Fruit fly (Drosophila melanogaster) whole organism, embryonic: Measurements from ENCODE around the gene Arp3.

ENCODE experiments used
- Abd-B ChIP-seq: fragments of 200-800 bp; sonication (Bioruptor generic); optimal IDR thresholded peaks from 2 replicates; lab custom pipeline; 2018; ENCODE audit warnings: missing biosample characterization, mild to moderate bottlenecking, missing genetic modification characterization, moderate library complexity
- Bgb ChIP-seq: fragments of 200-800 bp; sonication (Bioruptor generic); IDR thresholded peaks from 2 replicates; pipeline ENCODE4 v1.3.6; 2022; ENCODE audit warnings: missing biosample characterization, missing genetic modification characterization; ENCODE audit not compliant: partially characterized antibody
- CG11723 ChIP-seq: fragments of 200-800 bp; sonication (Bioruptor generic); optimal IDR thresholded peaks from 2 replicates; lab custom pipeline; 2017; ENCODE audit warnings: missing biosample characterization, mild to moderate bottlenecking, missing genetic modification characterization
- CG13287 ChIP-seq: fragments of 200-800 bp; sonication (Bioruptor generic); IDR thresholded peaks from 2 replicates; pipeline ENCODE4 v1.3.6; 2022; ENCODE audit warnings: missing biosample characterization, missing genetic modification characterization; ENCODE audit not compliant: partially characterized antibody
- CG15011 ChIP-seq: fragments of 200-800 bp; sonication (Bioruptor generic); optimal IDR thresholded peaks from 3 replicates; lab custom pipeline; 2018; ENCODE audit warnings: missing biosample characterization, mild to moderate bottlenecking, missing genetic modification characterization
- CG1647 ChIP-seq: fragments of 200-800 bp; sonication (Bioruptor generic); optimal IDR thresholded peaks from 3 replicates; lab custom pipeline; 2016; ENCODE audit warnings: missing biosample characterization, missing genetic modification characterization
- CG16779 ChIP-seq: fragments of 200-800 bp; sonication (Bioruptor generic); IDR thresholded peaks from 2 replicates; pipeline ENCODE4 v1.3.6; 2022; ENCODE audit warnings: missing biosample characterization, missing genetic modification characterization
- CG17328 ChIP-seq: fragments of 200-800 bp; sonication (Bioruptor generic); IDR thresholded peaks from 2 replicates; pipeline ENCODE4 v1.3.6; 2022; ENCODE audit warnings: missing biosample characterization, missing genetic modification characterization
- CG17359 ChIP-seq: fragments of 200-800 bp; sonication (Bioruptor generic); optimal IDR thresholded peaks from 3 replicates; lab custom pipeline; 2018; ENCODE audit warnings: missing biosample characterization, mild to moderate bottlenecking, missing genetic modification characterization, moderate library complexity
- CG17802 ChIP-seq: fragments of 200-800 bp; sonication (Bioruptor generic); optimal IDR thresholded peaks from 2 replicates; lab custom pipeline; 2018; ENCODE audit warnings: missing biosample characterization, mild to moderate bottlenecking, missing genetic modification characterization, moderate library complexity
- CG2129 ChIP-seq: fragments of 200-800 bp; sonication (Bioruptor generic); IDR thresholded peaks from 2 replicates; pipeline ENCODE4 v1.3.6; 2022; ENCODE audit warnings: missing biosample characterization, missing genetic modification characterization; ENCODE audit not compliant: partially characterized antibody
- CG2202 ChIP-seq: fragments of 200-800 bp; sonication (Bioruptor generic); optimal IDR thresholded peaks from 2 replicates; lab custom pipeline; 2018; ENCODE audit warnings: missing biosample characterization, mild to moderate bottlenecking, missing genetic modification characterization
- CG2889 ChIP-seq: fragments of 200-800 bp; sonication (Bioruptor generic); IDR thresholded peaks from 3 replicates; pipeline ENCODE4 v1.3.6; 2022; ENCODE audit warnings: missing biosample characterization, missing genetic modification characterization
- CG3065 ChIP-seq: fragments of 200-800 bp; sonication (Bioruptor generic); optimal IDR thresholded peaks from 2 replicates; lab custom pipeline; 2016; ENCODE audit warnings: missing biosample characterization, missing genetic modification characterization
- CG31441 ChIP-seq: fragments of 200-800 bp; sonication (Bioruptor generic); IDR thresholded peaks from 2 replicates; pipeline ENCODE4 v1.3.6; 2022; ENCODE audit warnings: missing biosample characterization, missing genetic modification characterization
- CG4854 ChIP-seq: fragments of 200-800 bp; sonication (Bioruptor generic); optimal IDR thresholded peaks from 2 replicates; lab custom pipeline; 2016; ENCODE audit warnings: missing biosample characterization, missing genetic modification characterization, inconsistent platforms
- CG6813 ChIP-seq: fragments of 200-800 bp; sonication (Bioruptor generic); optimal IDR thresholded peaks from 2 replicates; lab custom pipeline; 2017; ENCODE audit warnings: missing biosample characterization, missing genetic modification characterization, mild to moderate bottlenecking, moderate library complexity, missing genetic modification reagents
- CG8478 ChIP-seq: fragments of >200 bp; optimal IDR thresholded peaks from 2 replicates; lab custom pipeline; 2018
- CG8924 ChIP-seq: fragments of 200-800 bp; optimal IDR thresholded peaks from 3 replicates; lab custom pipeline; 2019; ENCODE audit warnings: missing biosample characterization, mild to moderate bottlenecking, missing genetic modification characterization, moderate library complexity
- CG9876 ChIP-seq: fragments of 200-800 bp; sonication (Bioruptor generic); optimal IDR thresholded peaks from 2 replicates; lab custom pipeline; 2016; ENCODE audit warnings: missing biosample characterization, missing genetic modification characterization
- Dbx ChIP-seq: fragments of 200-800 bp; sonication (Bioruptor generic); IDR thresholded peaks from 3 replicates; pipeline ENCODE4 v1.3.6; 2022; ENCODE audit warnings: missing biosample characterization, missing genetic modification characterization
- Doc2 ChIP-seq: fragments of 200-800 bp; sonication (Bioruptor generic); IDR thresholded peaks from 2 replicates; pipeline ENCODE4 v1.3.6; 2022; ENCODE audit warnings: missing biosample characterization, missing genetic modification characterization
- GATAe ChIP-seq: fragments of 200-800 bp; sonication (Bioruptor generic); conservative IDR thresholded peaks from 2 replicates; pipeline ENCODE4 v1.3.6; 2022; ENCODE audit warnings: missing biosample characterization, missing genetic modification characterization
- Gsc ChIP-seq: fragments of 200-800 bp; sonication (Bioruptor generic); IDR thresholded peaks from 2 replicates; pipeline ENCODE4 v1.3.6; 2022; ENCODE audit warnings: missing biosample characterization, missing genetic modification characterization
- Hr39 ChIP-seq: fragments of >200 bp; optimal IDR thresholded peaks from 2 replicates; lab custom pipeline; 2017
- Hr51 ChIP-seq, 2 experiments: fragments of 200-800 bp; sonication (Bioruptor generic); optimal IDR thresholded peaks; 2 replicates in 1 of 2; 3 replicates in 1 of 2; lab custom pipeline; 2016 to 2018; ENCODE audit warnings: missing biosample characterization in 2 of 2, missing genetic modification characterization in 2 of 2, mild to moderate bottlenecking in 1 of 2, moderate library complexity in 1 of 2
- Hr78 ChIP-seq, 2 experiments: fragments of 200-800 bp in 1 of 2; fragments of >200 bp in 1 of 2; sonication (Bioruptor generic) in 1 of 2; optimal IDR thresholded peaks; 2 replicates each; lab custom pipeline; 2017 to 2019; ENCODE audit warnings: missing biosample characterization in 2 of 2, missing genetic modification characterization in 2 of 2, mild to moderate bottlenecking in 1 of 2, moderate library complexity in 1 of 2
- Hsf ChIP-seq: fragments of 200-800 bp; sonication (Bioruptor generic); optimal IDR thresholded peaks from 3 replicates; lab custom pipeline; 2016; ENCODE audit warnings: missing biosample characterization, missing genetic modification characterization
- MTF-1 ChIP-seq: fragments of 200-800 bp; sonication (Bioruptor generic); optimal IDR thresholded peaks from 2 replicates; lab custom pipeline; 2018; ENCODE audit warnings: missing biosample characterization, mild to moderate bottlenecking, missing genetic modification characterization, borderline replicate concordance
- Myb ChIP-seq: fragments of 200-800 bp; sonication (Bioruptor generic); optimal IDR thresholded peaks from 2 replicates; lab custom pipeline; 2016; ENCODE audit warnings: missing biosample characterization, missing genetic modification characterization
- Nf-YA ChIP-seq: fragments of 200-800 bp; sonication (Bioruptor generic); IDR thresholded peaks from 2 replicates; pipeline ENCODE4 v1.3.6; 2022; ENCODE audit warnings: missing biosample characterization, missing genetic modification characterization
- Scr ChIP-seq: fragments of 200-800 bp; sonication (Bioruptor generic); IDR thresholded peaks from 2 replicates; pipeline ENCODE4 v1.3.6; 2022; ENCODE audit warnings: missing biosample characterization, missing genetic modification characterization; ENCODE audit not compliant: partially characterized antibody
- Side ChIP-seq: fragments of 200-800 bp; sonication (Bioruptor generic); optimal IDR thresholded peaks from 2 replicates; lab custom pipeline; 2016; ENCODE audit warnings: missing biosample characterization, missing genetic modification characterization
- Sin3A ChIP-seq: fragments of >200 bp; optimal IDR thresholded peaks from 2 replicates; lab custom pipeline; 2018
- Sox102F ChIP-seq: fragments of 200-800 bp; sonication (Bioruptor generic); optimal IDR thresholded peaks from 2 replicates; lab custom pipeline; 2018; ENCODE audit warnings: missing biosample characterization, mild to moderate bottlenecking, missing genetic modification characterization, moderate library complexity
- crol ChIP-seq: fragments of 200-800 bp; sonication (Bioruptor generic); IDR thresholded peaks from 2 replicates; pipeline ENCODE4 v1.3.6; 2022; ENCODE audit warnings: missing biosample characterization, missing genetic modification characterization
- cwo ChIP-seq: fragments of 200-800 bp; sonication (Bioruptor generic); optimal IDR thresholded peaks from 3 replicates; lab custom pipeline; 2017; ENCODE audit warnings: missing biosample characterization, missing genetic modification characterization, mild to moderate bottlenecking, moderate library complexity, missing genetic modification reagents
- ewg ChIP-seq: fragments of 200-800 bp; sonication (Bioruptor generic); optimal IDR thresholded peaks from 3 replicates; lab custom pipeline; 2017; ENCODE audit warnings: mild to moderate bottlenecking, missing biosample characterization, missing genetic modification reagents, missing genetic modification characterization
- fd64A ChIP-seq: fragments of 200-800 bp; sonication (Bioruptor generic); optimal IDR thresholded peaks from 3 replicates; lab custom pipeline; 2018; ENCODE audit warnings: missing biosample characterization, mild to moderate bottlenecking, missing genetic modification characterization
- hb ChIP-seq: fragments of 200-800 bp; sonication (Bioruptor generic); IDR thresholded peaks from 3 replicates; pipeline ENCODE4 v1.3.6; 2022; ENCODE audit warnings: missing biosample characterization, missing genetic modification characterization; ENCODE audit not compliant: partially characterized antibody
- her ChIP-seq: fragments of 200-800 bp; sonication (Bioruptor generic); optimal IDR thresholded peaks from 2 replicates; lab custom pipeline; 2016; ENCODE audit warnings: missing biosample characterization, missing genetic modification characterization
- kah ChIP-seq: fragments of 200-800 bp; sonication (Bioruptor generic); optimal IDR thresholded peaks from 2 replicates; lab custom pipeline; 2018; ENCODE audit warnings: missing biosample characterization, mild to moderate bottlenecking, missing genetic modification characterization
- klu ChIP-seq: fragments of 200-800 bp; sonication (Bioruptor generic); IDR thresholded peaks from 2 replicates; pipeline ENCODE4 v1.3.6; 2022; ENCODE audit warnings: missing biosample characterization, missing genetic modification characterization
- lab ChIP-seq: fragments of 200-800 bp; sonication (Bioruptor generic); optimal IDR thresholded peaks from 3 replicates; lab custom pipeline; 2017; ENCODE audit warnings: missing biosample characterization, missing genetic modification characterization, mild to moderate bottlenecking, moderate library complexity, missing genetic modification reagents
- mam ChIP-seq: fragments of 200-800 bp; sonication (Bioruptor generic); optimal IDR thresholded peaks from 3 replicates; lab custom pipeline; 2016; ENCODE audit warnings: missing biosample characterization, missing genetic modification characterization
- mirr ChIP-seq: fragments of 200-800 bp; sonication (Bioruptor generic); optimal IDR thresholded peaks from 3 replicates; lab custom pipeline; 2018; ENCODE audit warnings: missing biosample characterization, mild to moderate bottlenecking, missing genetic modification characterization
- nmo ChIP-seq: fragments of 200-800 bp; sonication (Bioruptor generic); optimal IDR thresholded peaks from 2 replicates; lab custom pipeline; 2018; ENCODE audit warnings: missing biosample characterization, mild to moderate bottlenecking, missing genetic modification characterization, moderate library complexity
- odd ChIP-seq: fragments of 200-800 bp; sonication (Bioruptor generic); optimal IDR thresholded peaks from 2 replicates; lab custom pipeline; 2017; ENCODE audit warnings: missing biosample characterization, mild to moderate bottlenecking, missing genetic modification characterization
- row ChIP-seq: fragments of 200-800 bp; sonication (Bioruptor generic); IDR thresholded peaks from 3 replicates; pipeline ENCODE4 v1.3.6; 2022; ENCODE audit warnings: missing biosample characterization, missing genetic modification characterization
- slbo ChIP-seq: fragments of 200-800 bp; sonication (Bioruptor generic); IDR thresholded peaks from 2 replicates; pipeline ENCODE4 v1.3.6; 2022; ENCODE audit warnings: missing biosample characterization, missing genetic modification characterization
- tgo ChIP-seq: fragments of 200-800 bp; sonication (Bioruptor generic); IDR thresholded peaks from 3 replicates; pipeline ENCODE4 v1.3.6; 2022; ENCODE audit warnings: missing biosample characterization, missing genetic modification characterization
- vvl ChIP-seq: fragments of 200-800 bp; sonication (Bioruptor generic); IDR thresholded peaks from 2 replicates; pipeline ENCODE4 v1.3.6; 2022; ENCODE audit warnings: missing biosample characterization, missing genetic modification characterization

Gene Arp3

dm6 chr3L:8073872-8074271 is 41.8 kb downstream of the Arp3 start (continued):
- TF ChIP-seq CG9876 (GFP tag; lab: Kevin White, UChicago) (no peak), CG3065 (GFP tag; lab: Kevin White, UChicago) (no peak), mam (GFP tag; lab: Kevin White, UChicago) (no peak), tgo (GFP tag; lab: Robert Waterston, UW) (no peak), Hr51 (GFP tag; optimal IDR thresholded peaks at IDR 0.05; lab: Kevin White, UChicago) (no peak), CG2889 (GFP tag; lab: Robert Waterston, UW) (no peak), Myb (GFP tag; lab: Kevin White, UChicago) (no peak), Dbx (GFP tag; lab: Robert Waterston, UW) (no peak), CG31441 (no peak), Abd-B (no peak), CG6813 (GFP tag; lab: Kevin White, UChicago) (no peak), Bgb (no peak), crol (peak; percentile 70), row (GFP tag; lab: Robert Waterston, UW) (peak; percentile 51; the same call in 2 of the 3 replicates), CG8478 (lab: Kevin White, UChicago) (no peak), Side (no peak), Doc2 (GFP tag; lab: Robert Waterston, UW) (no peak), Hr39 (lab: Kevin White, UChicago) (no peak), Hsf (GFP tag; lab: Kevin White, UChicago) (no peak), CG17328 (GFP tag; lab: Robert Waterston, UW) (no peak), MTF-1 (GFP tag; lab: Kevin White, UChicago) (no peak), Gsc (GFP tag; lab: Robert Waterston, UW) (no peak), nmo (no peak), CG4854 (GFP tag; lab: Kevin White, UChicago) (no peak), CG2202 (tag; lab: Kevin White, UChicago) (no peak), GATAe (no peak), CG16779 (GFP tag; lab: Robert Waterston, UW) (no peak), cwo (GFP tag; lab: Kevin White, UChicago) (peak; percentile 3), CG8924 (tag; lab: Kevin White, UChicago) (no peak), Sin3A (lab: Kevin White, UChicago) (no peak), hb (no peak), slbo (GFP tag; lab: Robert Waterston, UW) (no peak), vvl (GFP tag; lab: Robert Waterston, UW) (peak; percentile 49; the same call in 1 of the 2 replicates), mirr (GFP tag; lab: Kevin White, UChicago) (no peak), Scr (no peak), odd (no peak), CG1647 (GFP tag; lab: Kevin White, UChicago) (no peak), CG11723 (GFP tag; lab: Kevin White, UChicago) (no peak), Nf-YA (GFP tag; lab: Robert Waterston, UW) (no peak), lab (GFP tag; lab: Kevin White, UChicago) (peak; percentile 47), CG13287 (GFP tag; lab: Robert Waterston, UW) (no peak), her (no peak), CG17802 (tag; lab: Kevin White, UChicago) (no peak), klu (GFP tag; lab: Robert Waterston, UW) (no peak), ewg (GFP tag; lab: Kevin White, UChicago) (no peak), fd64A (GFP tag; lab: Kevin White, UChicago) (no peak), CG15011 (GFP tag; lab: Kevin White, UChicago) (no peak), CG17359 (no peak), kah (GFP tag; lab: Kevin White, UChicago) (no peak), CG2129 (GFP tag; lab: Robert Waterston, UW) (no peak), Hr78 (GFP tag; optimal IDR thresholded peaks at IDR 0.05; lab: Kevin White, UChicago) (no peak), Sox102F (GFP tag; lab: Kevin White, UChicago) (no peak)
